Worm (Caenorhabditis elegans): ENCODE data around the gene npp-16.

npp-16 gene

ce11 chrIII:11908660-11909059, 7.1 kb upstream of the npp-16 start, which contains the start of gene fbxb-24:
Gene fbxb-24 (plus strand): TSS chrIII:11908960.
- TF ChIP-seq ztf-28 (GFP tag; IDR thresholded peaks at IDR 0.05) (no peak), B0019.2 (GFP tag; conservative IDR thresholded peaks at IDR 0.05) (no peak), atf-7 (tag; optimal IDR thresholded peaks at IDR 0.05) (no peak), F33H1.4 (GFP tag; IDR thresholded peaks at IDR 0.05) (no peak), lir-1 (GFP tag; conservative IDR thresholded peaks at IDR 0.05) (no peak), hlh-26 (GFP tag; conservative IDR thresholded peaks at IDR 0.05) (no peak), madf-3 (GFP tag; IDR thresholded peaks at IDR 0.05) (no peak), fkh-3 (tag; optimal IDR thresholded peaks at IDR 0.05) (no peak), pbrm-1 (GFP tag; IDR thresholded peaks at IDR 0.05) (no peak), ztf-26 (tag; optimal IDR thresholded peaks at IDR 0.05) (no peak), akir-1 (GFP tag; optimal IDR thresholded peaks at IDR 0.05) (no peak), efl-1 (GFP tag; optimal IDR thresholded peaks at IDR 0.05) (no peak), ets-4 (GFP tag; optimal IDR thresholded peaks at IDR 0.05) (no peak), nhr-80 (tag; optimal IDR thresholded peaks at IDR 0.05) (no peak), ceh-58 (GFP tag; IDR thresholded peaks at IDR 0.05) (no peak), gei-17 (GFP tag; optimal IDR thresholded peaks at IDR 0.05) (no peak), F23B12.7 (tag; optimal IDR thresholded peaks at IDR 0.05; ENCODE audit: insufficient read depth) (no peak), unc-130 (GFP tag; optimal IDR thresholded peaks at IDR 0.05) (no peak), snpc-4 (GFP tag; optimal IDR thresholded peaks at IDR 0.05) (no peak), snpc-4 (tag; optimal IDR thresholded peaks at IDR 0.05) (no peak)

ce11 chrIII:11909778-11910177, 6.0 kb upstream of the npp-16 start, which contains the start of gene faah-4:
Gene faah-4 (minus strand): TSS chrIII:11909878.
- TF ChIP-seq K11D2.4 (GFP tag; IDR thresholded peaks at IDR 0.05) = no peak
- TF ChIP-seq rpc-1 (optimal IDR thresholded peaks at IDR 0.05) = no peak
- no peak for TF ChIP-seq rpc-1 (tag; optimal IDR thresholded peaks at IDR 0.05)
- no peak for TF ChIP-seq T26A5.8 (tag; optimal IDR thresholded peaks at IDR 0.05)
- no peak for TF ChIP-seq F39B2.1 (GFP tag; IDR thresholded peaks at IDR 0.05)
- no peak for TF ChIP-seq C17E4.6 (GFP tag; IDR thresholded peaks at IDR 0.05)
- TF ChIP-seq die-1 (tag; optimal IDR thresholded peaks at IDR 0.05) = no peak
- no peak for TF ChIP-seq madf-8 (GFP tag; conservative IDR thresholded peaks at IDR 0.05)
- TF ChIP-seq unc-62 (GFP tag; optimal IDR thresholded peaks at IDR 0.05) = no peak
- no peak for TF ChIP-seq cebp-2 (GFP tag; IDR thresholded peaks at IDR 0.05)
- TF ChIP-seq tbp1 (GFP tag; optimal IDR thresholded peaks at IDR 0.05) = no peak

ce11 chrIII:11914220-11914619, 1.5 kb upstream of the npp-16 start, which contains the start of gene Y56A3A.16:
Gene Y56A3A.16 (minus strand): TSS chrIII:11914320.
- TF ChIP-seq tbx-9 (tag; optimal IDR thresholded peaks at IDR 0.05; ENCODE audit: borderline replicate concordance) (no peak), lir-1 (GFP tag; conservative IDR thresholded peaks at IDR 0.05) (no peak), attf-6 (GFP tag; IDR thresholded peaks at IDR 0.05) (no peak), B0336.3 (GFP tag; IDR thresholded peaks at IDR 0.05) (no peak), hsf-1 (GFP tag; IDR thresholded peaks at IDR 0.05) (no peak), dpff-1 (tag; optimal IDR thresholded peaks at IDR 0.05) (no peak), T07F8.4 (tag; optimal IDR thresholded peaks at IDR 0.05) (no peak)

- TF ChIP-seq dox-1 (GFP tag; IDR thresholded peaks at IDR 0.05) (peak; percentile 12; the same call in 1 of the 2 replicates), egrh-3 (GFP tag; IDR thresholded peaks at IDR 0.05) (peak; percentile 69; the same call in 1 of the 2 replicates), snpc-4 (GFP tag; optimal IDR thresholded peaks at IDR 0.05) (no peak), snpc-4 (tag; optimal IDR thresholded peaks at IDR 0.05) (no peak), zfh-2 (GFP tag; conservative IDR thresholded peaks at IDR 0.05) (peak; percentile 79), sdz-38 (tag; optimal IDR thresholded peaks at IDR 0.05) (no peak)
Observed at ce11 chrIII:11916260-11916659, 532 bp downstream of the npp-16 start.

Measured in whole organism, young adult.